Worm (Caenorhabditis elegans) whole organism, mixed stage, embryonic: Measurements from ENCODE around the gene R10E8.8.

Experiments used
- elt-3 ChIP-seq: fragments of 150-350 bp; optimal IDR thresholded peaks from 2 replicates; lab custom pipeline; 2014; ENCODE audit warnings: missing biosample characterization, missing genetic modification characterization
- nhr-12 ChIP-seq: fragments of 150-350 bp; optimal IDR thresholded peaks from 2 replicates; lab custom pipeline; 2014; ENCODE audit warnings: missing biosample characterization, missing genetic modification characterization
- nhr-76 ChIP-seq: sonication (generic microtip); optimal IDR thresholded peaks from 2 replicates; lab custom pipeline; 2017; ENCODE audit warnings: missing biosample characterization, missing genetic modification characterization
- pha-4 ChIP-seq: fragments of 150-350 bp; optimal IDR thresholded peaks from 2 replicates; lab custom pipeline; 2018; ENCODE audit warnings: missing biosample characterization, missing genetic modification reagents, missing genetic modification characterization
- snpc-4 ChIP-seq: fragments of 150-350 bp; optimal IDR thresholded peaks from 2 replicates; lab custom pipeline; 2014; ENCODE audit warnings: missing biosample characterization, missing genetic modification characterization
- unc-39 ChIP-seq: fragments of 150-350 bp; optimal IDR thresholded peaks from 2 replicates; lab custom pipeline; 2014; ENCODE audit warnings: missing biosample characterization, missing genetic modification characterization
- unc-62 ChIP-seq: fragments of 150-350 bp; optimal IDR thresholded peaks from 2 replicates; lab custom pipeline; 2014; ENCODE audit warnings: missing biosample characterization, missing genetic modification reagents, missing genetic modification characterization
- ztf-11 ChIP-seq: fragments of 150-350 bp; optimal IDR thresholded peaks from 2 replicates; lab custom pipeline; 2014; ENCODE audit warnings: missing biosample characterization, missing genetic modification characterization

DNA sequence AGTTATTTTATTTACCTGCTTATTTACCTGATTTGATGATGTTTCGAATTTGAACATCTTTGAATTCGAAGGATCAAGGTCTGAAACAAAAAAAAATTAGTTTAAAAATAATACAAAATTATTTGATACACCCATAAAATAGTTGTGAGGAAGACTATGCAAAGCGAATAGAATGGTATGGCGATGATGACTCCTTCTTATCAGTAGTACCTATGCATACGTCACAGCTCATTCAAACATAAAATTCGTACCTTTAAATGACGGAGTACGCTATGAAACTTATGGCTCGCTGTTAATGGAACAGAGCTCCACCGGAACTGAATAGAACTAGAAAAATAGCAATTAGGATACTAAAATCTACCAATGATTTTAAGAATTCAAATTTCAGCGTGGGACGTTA is 10.8 kb upstream of the R10E8.8 start, which contains the start of gene R10E8.1:
- TF ChIP-seq ztf-11 (no peak), snpc-4 (tag; lab: Kevin White, UChicago) (no peak), nhr-12 (tag; lab: Kevin White, UChicago) (no peak), pha-4 (tag; lab: Kevin White, UChicago) (no peak), unc-62 (GFP tag; lab: Kevin White, UChicago) (no peak), nhr-76 (tag; lab: Kevin White, UChicago) (no peak), elt-3 (tag; lab: Kevin White, UChicago) (no peak), unc-39 (tag; lab: Kevin White, UChicago) (no peak)
